Worm (Caenorhabditis elegans) whole organism, early embryonic: ENCODE data around the gene nspe-6.

Experiments used
- aly-1 ChIP-seq: sonication (generic microtip); optimal IDR thresholded peaks from 2 replicates; lab custom pipeline; 2016; ENCODE audit warnings: missing genetic modification characterization, missing compliant biosample characterization
- tbx-37 ChIP-seq: fragments of 200-800 bp; sonication (Bioruptor generic); conservative IDR thresholded peaks from 2 replicates; pipeline ENCODE4 v1.3.6; 2022; ENCODE audit warnings: missing genetic modification reagents, missing genetic modification characterization, missing compliant biosample characterization

DNA sequence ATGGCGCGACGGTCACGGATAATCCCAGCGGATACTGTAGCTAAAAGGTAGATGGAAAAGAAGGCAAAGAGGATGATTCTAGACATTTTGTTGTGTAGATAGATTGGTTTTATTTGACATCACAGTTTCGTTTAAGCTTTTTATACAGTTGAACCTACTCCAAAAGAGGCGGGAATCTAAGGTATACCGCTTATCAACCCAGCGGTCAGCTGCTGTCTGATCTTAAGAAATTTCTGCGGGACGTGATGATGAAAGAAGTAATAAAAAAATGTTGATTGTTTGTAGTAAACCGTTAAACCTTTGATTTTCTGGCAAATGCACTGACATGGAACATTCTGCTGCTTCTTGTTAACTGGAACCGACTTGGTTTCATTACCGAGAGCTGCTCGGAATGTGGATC, at the start of gene nspe-6:
- TF ChIP-seq aly-1 (tag; lab: Kevin White, UChicago): no peak
- no peak for TF ChIP-seq tbx-37 (GFP tag; lab: Robert Waterston, UW)
